1 fruit fly cellular context compared by ENCODE assay signal in genomic region chrX:6338738-6339614, dm6.
A peak's percentile ranks its signal among the peaks of the same experiment; 100 is the strongest.
TF ChIP-seq lines count a peak whose summit lies in the region.

No protein-coding gene starts in this region.

TF ChIP-seq in whole organism, embryonic, 481 proteins besides CTCF, POLR2A, EP300 and RAD21 (continued from another document and continues in another):
- TF ChIP-seq CG13624 (GFP tag; optimal IDR thresholded peaks at IDR 0.05; lab: Kevin White, UChicago) (peak; percentile 22), crol (GFP tag; IDR thresholded peaks at IDR 0.05; lab: Robert Waterston, UW) (peak; percentile 76), nerfin-1 (tag; optimal IDR thresholded peaks at IDR 0.05; lab: Kevin White, UChicago) (no peak), klu (GFP tag; IDR thresholded peaks at IDR 0.05; lab: Robert Waterston, UW) (no peak), gcm (GFP tag; optimal IDR thresholded peaks at IDR 0.05; lab: Kevin White, UChicago) (no peak), CG3838 (GFP tag; optimal IDR thresholded peaks at IDR 0.05; lab: Kevin White, UChicago) (no peak), CG6272 (GFP tag; IDR thresholded peaks at IDR 0.05; lab: Robert Waterston, UW) (no peak), sqz (GFP tag; optimal IDR thresholded peaks at IDR 0.05; lab: Kevin White, UChicago) (no peak), ERR (GFP tag; optimal IDR thresholded peaks at IDR 0.05; lab: Kevin White, UChicago) (no peak), Tbp (GFP tag; optimal IDR thresholded peaks at IDR 0.05; lab: Kevin White, UChicago) (no peak), hb (GFP tag; IDR thresholded peaks at IDR 0.05; lab: Robert Waterston, UW; ENCODE audit: partially characterized antibody) (no peak), nom (GFP tag; optimal IDR thresholded peaks at IDR 0.05; lab: Kevin White, UChicago) (peak; percentile 16), Mad (GFP tag; optimal IDR thresholded peaks at IDR 0.05; lab: Kevin White, UChicago) (no peak), sisA (GFP tag; IDR thresholded peaks at IDR 0.05; lab: Robert Waterston, UW) (peak; percentile 42; the same call in 1 of the 2 replicates), CG8924 (tag; optimal IDR thresholded peaks at IDR 0.05; lab: Kevin White, UChicago) (no peak), CG14710 (tag; optimal IDR thresholded peaks at IDR 0.05; lab: Kevin White, UChicago) (no peak), CG5953 (GFP tag; IDR thresholded peaks at IDR 0.05; lab: Robert Waterston, UW) (no peak), CG17568 (GFP tag; optimal IDR thresholded peaks at IDR 0.05; lab: Kevin White, UChicago) (no peak), CG3407 (GFP tag; optimal IDR thresholded peaks at IDR 0.05; lab: Kevin White, UChicago) (no peak), ci (GFP tag; IDR thresholded peaks at IDR 0.05; lab: Robert Waterston, UW) (no peak), pnt (GFP tag; optimal IDR thresholded peaks at IDR 0.05; lab: Kevin White, UChicago) (no peak), Camta (GFP tag; optimal IDR thresholded peaks at IDR 0.05; lab: Kevin White, UChicago) (no peak), croc (GFP tag; conservative IDR thresholded peaks at IDR 0.05; lab: Robert Waterston, UW) (no peak), CG17385 (GFP tag; optimal IDR thresholded peaks at IDR 0.05; lab: Kevin White, UChicago) (no peak), slp2 (GFP tag; optimal IDR thresholded peaks at IDR 0.05; lab: Kevin White, UChicago) (no peak), Dek (tag; optimal IDR thresholded peaks at IDR 0.05; lab: Kevin White, UChicago) (no peak), Antp (GFP tag; optimal IDR thresholded peaks at IDR 0.05; lab: Kevin White, UChicago) (peak; percentile 28), BtbVII (GFP tag; optimal IDR thresholded peaks at IDR 0.05; lab: Kevin White, UChicago) (no peak), CG4424 (GFP tag; optimal IDR thresholded peaks at IDR 0.05; lab: Kevin White, UChicago) (no peak), tx (GFP tag; optimal IDR thresholded peaks at IDR 0.05; lab: Kevin White, UChicago) (no peak), hkb (optimal IDR thresholded peaks at IDR 0.05; lab: Kevin White, UChicago) (no peak), hkb (GFP tag; IDR thresholded peaks at IDR 0.05; lab: Robert Waterston, UW) (no peak), HLH3B (GFP tag; IDR thresholded peaks at IDR 0.05; lab: Robert Waterston, UW) (no peak), CG43689 (GFP tag; IDR thresholded peaks at IDR 0.05; lab: Robert Waterston, UW) (no peak), h (optimal IDR thresholded peaks at IDR 0.05; lab: Kevin White, UChicago) (no peak), tup (GFP tag; optimal IDR thresholded peaks at IDR 0.05; lab: Kevin White, UChicago) (no peak), HHEX (GFP tag; optimal IDR thresholded peaks at IDR 0.05; lab: Kevin White, UChicago) (peak; percentile 29), Dad (GFP tag; optimal IDR thresholded peaks at IDR 0.05; lab: Kevin White, UChicago) (peak; percentile 28), CG4328 (GFP tag; optimal IDR thresholded peaks at IDR 0.05; lab: Kevin White, UChicago) (no peak), CG14014 (GFP tag; IDR thresholded peaks at IDR 0.05; lab: Robert Waterston, UW) (0 out of 2 replicates have a peak, but pooled peaks have one; percentile 38), CG7357 (GFP tag; IDR thresholded peaks at IDR 0.05; lab: Robert Waterston, UW) (no peak), vvl (GFP tag; IDR thresholded peaks at IDR 0.05; lab: Robert Waterston, UW) (no peak), en (GFP tag; optimal IDR thresholded peaks at IDR 0.05; lab: Kevin White, UChicago) (no peak), C15 (GFP tag; IDR thresholded peaks at IDR 0.05; lab: Robert Waterston, UW) (no peak), CG17361 (GFP tag; IDR thresholded peaks at IDR 0.05; lab: Robert Waterston, UW) (peak; percentile 41; the same call in 1 of the 3 replicates), nerfin-2 (GFP tag; IDR thresholded peaks at IDR 0.05; lab: Robert Waterston, UW; ENCODE audit: partially characterized antibody) (no peak), CG3163 (GFP tag; optimal IDR thresholded peaks at IDR 0.05; lab: Kevin White, UChicago) (no peak), Adf1 (GFP tag; IDR thresholded peaks at IDR 0.05; lab: Robert Waterston, UW) (no peak), Lhr (GFP tag; optimal IDR thresholded peaks at IDR 0.05; lab: Kevin White, UChicago) (no peak), MTF-1 (GFP tag; optimal IDR thresholded peaks at IDR 0.05; lab: Kevin White, UChicago; ENCODE audit: borderline replicate concordance) (no peak), CG34224 (GFP tag; IDR thresholded peaks at IDR 0.05; lab: Robert Waterston, UW; ENCODE audit: partially characterized antibody) (no peak), CG18011 (GFP tag; optimal IDR thresholded peaks at IDR 0.05; lab: Kevin White, UChicago) (no peak), nmo (GFP tag; optimal IDR thresholded peaks at IDR 0.05; lab: Kevin White, UChicago) (no peak), NfI (GFP tag; optimal IDR thresholded peaks at IDR 0.05; lab: Kevin White, UChicago) (no peak), run (tag; optimal IDR thresholded peaks at IDR 0.05; lab: Kevin White, UChicago) (no peak), CG2875 (GFP tag; optimal IDR thresholded peaks at IDR 0.05; lab: Kevin White, UChicago) (no peak), CG2199 (GFP tag; IDR thresholded peaks at IDR 0.05; lab: Robert Waterston, UW) (no peak), fru (optimal IDR thresholded peaks at IDR 0.05; lab: Kevin White, UChicago) (no peak), CG1832 (GFP tag; optimal IDR thresholded peaks at IDR 0.05; lab: Kevin White, UChicago) (no peak), CG11560 (tag; IDR thresholded peaks at IDR 0.05; lab: Robert Waterston, UW) (no peak), cato (GFP tag; optimal IDR thresholded peaks at IDR 0.05; lab: Kevin White, UChicago; ENCODE audit: borderline replicate concordance) (no peak), NK7.1 (GFP tag; optimal IDR thresholded peaks at IDR 0.05; lab: Kevin White, UChicago) (no peak), tin (GFP tag; optimal IDR thresholded peaks at IDR 0.05; lab: Kevin White, UChicago) (peak; percentile 6), trem (tag; optimal IDR thresholded peaks at IDR 0.05; lab: Kevin White, UChicago) (no peak), CG30431 (GFP tag; optimal IDR thresholded peaks at IDR 0.05; lab: Kevin White, UChicago) (no peak), sna (GFP tag; IDR thresholded peaks at IDR 0.05; lab: Robert Waterston, UW; ENCODE audit: partially characterized antibody) (no peak), corto (GFP tag; optimal IDR thresholded peaks at IDR 0.05; lab: Kevin White, UChicago) (no peak), Hr51 (GFP tag; optimal IDR thresholded peaks at IDR 0.05; lab: Kevin White, UChicago) (peak in 1 of 2 experiments; percentile 32), Scr (GFP tag; IDR thresholded peaks at IDR 0.05; lab: Robert Waterston, UW; ENCODE audit: partially characterized antibody) (no peak), ttk (GFP tag; IDR thresholded peaks at IDR 0.05; lab: Robert Waterston, UW) (peak; percentile 6; the same call in 1 of the 2 replicates), CG3726 (GFP tag; IDR thresholded peaks at IDR 0.05; lab: Robert Waterston, UW) (no peak), Ada2b (GFP tag; IDR thresholded peaks at IDR 0.05; lab: Robert Waterston, UW) (no peak), CG30403 (GFP tag; optimal IDR thresholded peaks at IDR 0.05; lab: Kevin White, UChicago) (peak; percentile 45), inv (GFP tag; IDR thresholded peaks at IDR 0.05; lab: Robert Waterston, UW; ENCODE audit: partially characterized antibody) (no peak), row (GFP tag; IDR thresholded peaks at IDR 0.05; lab: Robert Waterston, UW) (peak; percentile 40; the same call in 1 of the 3 replicates), caup (GFP tag; optimal IDR thresholded peaks at IDR 0.05; lab: Kevin White, UChicago; ENCODE audit: severe bottlenecking) (no peak), HLHmδ (GFP tag; optimal IDR thresholded peaks at IDR 0.05; lab: Kevin White, UChicago) (no peak), CG9727 (GFP tag; optimal IDR thresholded peaks at IDR 0.05; lab: Kevin White, UChicago) (no peak), tio (GFP tag; optimal IDR thresholded peaks at IDR 0.05; lab: Kevin White, UChicago) (peak; percentile 11), Lpt (GFP tag; optimal IDR thresholded peaks at IDR 0.05; lab: Kevin White, UChicago) (no peak), CG10565 (GFP tag; optimal IDR thresholded peaks at IDR 0.05; lab: Kevin White, UChicago) (no peak), Rfx (GFP tag; IDR thresholded peaks at IDR 0.05; lab: Robert Waterston, UW) (peak; percentile 51), CG15601 (tag; optimal IDR thresholded peaks at IDR 0.05; lab: Kevin White, UChicago) (no peak), grn (GFP tag; optimal IDR thresholded peaks at IDR 0.05; lab: Kevin White, UChicago) (no peak), sens (GFP tag; lab: Kevin White, UChicago) (peak; percentile 66), dpn (GFP tag; optimal IDR thresholded peaks at IDR 0.05; lab: Kevin White, UChicago) (no peak), salm (tag; optimal IDR thresholded peaks at IDR 0.05; lab: Kevin White, UChicago) (no peak), ac (GFP tag; optimal IDR thresholded peaks at IDR 0.05; lab: Kevin White, UChicago) (no peak), Hr39 (optimal IDR thresholded peaks at IDR 0.05; lab: Kevin White, UChicago) (no peak), Trl (optimal IDR thresholded peaks at IDR 0.05; lab: Kevin White, UChicago) (peak; percentile 50 to 72), Trl (GFP tag; optimal IDR thresholded peaks at IDR 0.05; lab: Kevin White, UChicago) (no peak), Bdp1 (GFP tag; optimal IDR thresholded peaks at IDR 0.05; lab: Kevin White, UChicago) (no peak), oc (tag; optimal IDR thresholded peaks at IDR 0.05; lab: Kevin White, UChicago) (no peak), chinmo (GFP tag; IDR thresholded peaks at IDR 0.05; lab: Robert Waterston, UW; ENCODE audit: partially characterized antibody) (no peak), Med (GFP tag; lab: Kevin White, UChicago) (peak; percentile 79), so (GFP tag; IDR thresholded peaks at IDR 0.05; lab: Robert Waterston, UW) (no peak), Dll (GFP tag; IDR thresholded peaks at IDR 0.05; lab: Robert Waterston, UW; ENCODE audit: partially characterized antibody) (no peak), ase (GFP tag; IDR thresholded peaks at IDR 0.05; lab: Robert Waterston, UW) (no peak), Eip74EF (GFP tag; optimal IDR thresholded peaks at IDR 0.05; lab: Kevin White, UChicago) (no peak), Ravus (GFP tag; IDR thresholded peaks at IDR 0.05; lab: Robert Waterston, UW) (no peak), Spps (tag; optimal IDR thresholded peaks at IDR 0.05; lab: Kevin White, UChicago) (no peak), CG11695 (GFP tag; IDR thresholded peaks at IDR 0.05; lab: Robert Waterston, UW) (0 out of 3 replicates have a peak, but pooled peaks have one; percentile 16), zen2 (GFP tag; IDR thresholded peaks at IDR 0.05; lab: Robert Waterston, UW; ENCODE audit: partially characterized antibody) (no peak), ab (GFP tag; optimal IDR thresholded peaks at IDR 0.05; lab: Kevin White, UChicago) (no peak), CG2202 (tag; optimal IDR thresholded peaks at IDR 0.05; lab: Kevin White, UChicago) (no peak), dati (GFP tag; IDR thresholded peaks at IDR 0.05; lab: Robert Waterston, UW) (no peak), sug (tag; optimal IDR thresholded peaks at IDR 0.05; lab: Kevin White, UChicago) (no peak), Sin3A (optimal IDR thresholded peaks at IDR 0.05; lab: Kevin White, UChicago) (no peak), CG12155 (GFP tag; optimal IDR thresholded peaks at IDR 0.05; lab: Kevin White, UChicago) (peak; percentile 8), Six4 (GFP tag; optimal IDR thresholded peaks at IDR 0.05; lab: Kevin White, UChicago) (no peak), pita (GFP tag; optimal IDR thresholded peaks at IDR 0.05; lab: Kevin White, UChicago) (no peak), kah (GFP tag; optimal IDR thresholded peaks at IDR 0.05; lab: Kevin White, UChicago) (no peak), CG4282 (GFP tag; optimal IDR thresholded peaks at IDR 0.05; lab: Kevin White, UChicago) (no peak), Doc3 (GFP tag; IDR thresholded peaks at IDR 0.05; lab: Robert Waterston, UW; ENCODE audit: partially characterized antibody) (no peak), CG12236 (GFP tag; optimal IDR thresholded peaks at IDR 0.05; lab: Kevin White, UChicago) (no peak), CG11085 (GFP tag; IDR thresholded peaks at IDR 0.05; lab: Robert Waterston, UW) (0 out of 2 replicates have a peak, but pooled peaks have one; percentile 21), ken (GFP tag; IDR thresholded peaks at IDR 0.05; lab: Robert Waterston, UW) (no peak), Meics (GFP tag; optimal IDR thresholded peaks at IDR 0.05; lab: Kevin White, UChicago) (peak; percentile 29), pros (GFP tag; optimal IDR thresholded peaks at IDR 0.05; lab: Kevin White, UChicago) (no peak), sima (GFP tag; optimal IDR thresholded peaks at IDR 0.05; lab: Kevin White, UChicago) (no peak), maf-S (GFP tag; optimal IDR thresholded peaks at IDR 0.05; lab: Kevin White, UChicago) (no peak), Dip3 (GFP tag; optimal IDR thresholded peaks at IDR 0.05; lab: Kevin White, UChicago) (no peak), CG10959 (GFP tag; IDR thresholded peaks at IDR 0.05; lab: Robert Waterston, UW) (no peak), CG12659 (GFP tag; optimal IDR thresholded peaks at IDR 0.05; lab: Kevin White, UChicago) (no peak), usp (GFP tag; optimal IDR thresholded peaks at IDR 0.05; lab: Kevin White, UChicago) (no peak), CG2129 (GFP tag; IDR thresholded peaks at IDR 0.05; lab: Robert Waterston, UW; ENCODE audit: partially characterized antibody) (no peak), Xrp1 (GFP tag; IDR thresholded peaks at IDR 0.05; lab: Robert Waterston, UW) (peak; percentile 22; the same call in 1 of the 2 replicates), CG12769 (tag; optimal IDR thresholded peaks at IDR 0.05; lab: Kevin White, UChicago) (no peak), ewg (GFP tag; optimal IDR thresholded peaks at IDR 0.05; lab: Kevin White, UChicago) (no peak), CG1647 (GFP tag; optimal IDR thresholded peaks at IDR 0.05; lab: Kevin White, UChicago) (no peak), CG5180 (GFP tag; optimal IDR thresholded peaks at IDR 0.05; lab: Kevin White, UChicago) (no peak), CG9817 (tag; optimal IDR thresholded peaks at IDR 0.05; lab: Kevin White, UChicago) (no peak), CG10543 (GFP tag; optimal IDR thresholded peaks at IDR 0.05; lab: Kevin White, UChicago) (no peak), Hmx (GFP tag; optimal IDR thresholded peaks at IDR 0.05; lab: Kevin White, UChicago) (no peak), Sry-β (GFP tag; optimal IDR thresholded peaks at IDR 0.05; lab: Kevin White, UChicago) (no peak), btn (GFP tag; optimal IDR thresholded peaks at IDR 0.05; lab: Kevin White, UChicago) (no peak), bowl (GFP tag; IDR thresholded peaks at IDR 0.05; lab: Robert Waterston, UW) (no peak)
